Worm (Caenorhabditis elegans) whole organism, L4/young adult: ENCODE data around the gene clec-79.

Experiments
- W03F9.2 ChIP-seq: fragments of 150-350 bp; optimal IDR thresholded peaks from 2 replicates; lab custom pipeline; 2014; ENCODE audit warnings: missing biosample characterization, missing genetic modification characterization
- dao-5 ChIP-seq: sonication (generic microtip); optimal IDR thresholded peaks from 2 replicates; lab custom pipeline; 2016; ENCODE audit warnings: missing genotype, missing genetic modification characterization, moderate library complexity, missing compliant biosample characterization
- him-1 ChIP-seq: sonication (generic microtip); optimal IDR thresholded peaks from 2 replicates; lab custom pipeline; 2016; ENCODE audit warnings: missing genotype, missing genetic modification reagents, missing genetic modification characterization, missing compliant biosample characterization

- TF ChIP-seq dao-5 (tag; lab: Kevin White, UChicago) (no peak), W03F9.2 (tag; lab: Kevin White, UChicago) (no peak), him-1 (tag; lab: Kevin White, UChicago) (no peak)
Measured at ce11 chrIV:3937097-3937496, 36.1 kb upstream of the clec-79 start, which contains the start of gene clec-71.
